ENCODE assay signal across 1 fruit fly cellular context in genomic region chr3L:12124975-12125374, dm6.
TF ChIP-seq lines count a peak whose summit lies in the region.

Gene yps, minus strand, starts transcription at chr3L:12125150.

TF ChIP-seq in whole organism, embryonic, 481 proteins besides CTCF, POLR2A, EP300 and RAD21 (continued from another document):
- peak; percentile 77 for TF ChIP-seq CG6689 (GFP tag; IDR thresholded peaks at IDR 0.05; lab: Robert Waterston, UW)
- peak; percentile 94 for TF ChIP-seq CG8089 (GFP tag; optimal IDR thresholded peaks at IDR 0.05; lab: Kevin White, UChicago)
- TF ChIP-seq ken (GFP tag; IDR thresholded peaks at IDR 0.05; lab: Robert Waterston, UW) = peak; percentile 91
- peak; percentile 56 for TF ChIP-seq wor (GFP tag; IDR thresholded peaks at IDR 0.05; lab: Robert Waterston, UW)
- peak; percentile 93 for TF ChIP-seq CG17359 (tag; optimal IDR thresholded peaks at IDR 0.05; lab: Kevin White, UChicago)
- peak; percentile 52; the same call in 2 of the 3 replicates for TF ChIP-seq row (GFP tag; IDR thresholded peaks at IDR 0.05; lab: Robert Waterston, UW)
- peak; percentile 80 for TF ChIP-seq Spps (tag; optimal IDR thresholded peaks at IDR 0.05; lab: Kevin White, UChicago)
- peak; percentile 99 for TF ChIP-seq mirr (GFP tag; optimal IDR thresholded peaks at IDR 0.05; lab: Kevin White, UChicago)
- TF ChIP-seq CG14860 (GFP tag; IDR thresholded peaks at IDR 0.05; lab: Robert Waterston, UW; ENCODE audit: partially characterized antibody) = 0 out of 3 replicates have a peak, but pooled peaks have one; percentile 44
- TF ChIP-seq Mad (GFP tag; optimal IDR thresholded peaks at IDR 0.05; lab: Kevin White, UChicago) = peak; percentile 94
- TF ChIP-seq CG6791 (GFP tag; IDR thresholded peaks at IDR 0.05; lab: Robert Waterston, UW; ENCODE audit: partially characterized antibody) = peak; percentile 81
- TF ChIP-seq aop (GFP tag; IDR thresholded peaks at IDR 0.05; lab: Robert Waterston, UW) = peak; percentile 42; the same call in 1 of the 2 replicates
- TF ChIP-seq HmgZ (tag; optimal IDR thresholded peaks at IDR 0.05; lab: Kevin White, UChicago) = peak; percentile 95
- TF ChIP-seq sug (tag; optimal IDR thresholded peaks at IDR 0.05; lab: Kevin White, UChicago) = peak; percentile 95
- TF ChIP-seq Fer3 (tag; optimal IDR thresholded peaks at IDR 0.05; lab: Kevin White, UChicago) = peak; percentile 95
- TF ChIP-seq Sry-β (GFP tag; optimal IDR thresholded peaks at IDR 0.05; lab: Kevin White, UChicago) = peak; percentile 74
- peak; percentile 66; the same call in 1 of the 2 replicates for TF ChIP-seq rib (GFP tag; IDR thresholded peaks at IDR 0.05; lab: Robert Waterston, UW)
- TF ChIP-seq Rx (GFP tag; IDR thresholded peaks at IDR 0.05; lab: Robert Waterston, UW) = peak; percentile 89; the same call in 1 of the 2 replicates
- peak; percentile 91 for TF ChIP-seq CG6683 (GFP tag; optimal IDR thresholded peaks at IDR 0.05; lab: Kevin White, UChicago)
- peak; percentile 85 for TF ChIP-seq Jarid2 (GFP tag; optimal IDR thresholded peaks at IDR 0.05; lab: Kevin White, UChicago)
- TF ChIP-seq Optix (GFP tag; IDR thresholded peaks at IDR 0.05; lab: Robert Waterston, UW) = peak; percentile 88
- peak; percentile 73; the same call in 2 of the 3 replicates for TF ChIP-seq z (GFP tag; IDR thresholded peaks at IDR 0.05; lab: Robert Waterston, UW)
- no peak for TF ChIP-seq sc (optimal IDR thresholded peaks at IDR 0.05; lab: Kevin White, UChicago)
- TF ChIP-seq sc (GFP tag; optimal IDR thresholded peaks at IDR 0.05; lab: Kevin White, UChicago) = peak; percentile 90
- no peak for TF ChIP-seq lov (optimal IDR thresholded peaks at IDR 0.05; lab: Kevin White, UChicago)
- peak; percentile 97 for TF ChIP-seq lov (GFP tag; IDR thresholded peaks at IDR 0.05; lab: Robert Waterston, UW)
- peak; percentile 96 for TF ChIP-seq NFAT (GFP tag; IDR thresholded peaks at IDR 0.05; lab: Robert Waterston, UW)
- TF ChIP-seq CG4730 (GFP tag; IDR thresholded peaks at IDR 0.05; lab: Robert Waterston, UW) = peak; percentile 69
- TF ChIP-seq CG11085 (GFP tag; IDR thresholded peaks at IDR 0.05; lab: Robert Waterston, UW) = peak; percentile 90
- TF ChIP-seq slp2 (GFP tag; optimal IDR thresholded peaks at IDR 0.05; lab: Kevin White, UChicago) = peak; percentile 93
- peak; percentile 80 for TF ChIP-seq bowl (GFP tag; IDR thresholded peaks at IDR 0.05; lab: Robert Waterston, UW)
- TF ChIP-seq nom (GFP tag; optimal IDR thresholded peaks at IDR 0.05; lab: Kevin White, UChicago) = peak; percentile 93
- TF ChIP-seq Mes4 (GFP tag; optimal IDR thresholded peaks at IDR 0.05; lab: Kevin White, UChicago) = peak; percentile 97
- peak; percentile 92 for TF ChIP-seq NK7.1 (GFP tag; optimal IDR thresholded peaks at IDR 0.05; lab: Kevin White, UChicago)
- TF ChIP-seq eve (GFP tag; optimal IDR thresholded peaks at IDR 0.05; lab: Kevin White, UChicago) = no peak
- TF ChIP-seq Hsf (GFP tag; optimal IDR thresholded peaks at IDR 0.05; lab: Kevin White, UChicago) = peak; percentile 90
- TF ChIP-seq CG9817 (tag; optimal IDR thresholded peaks at IDR 0.05; lab: Kevin White, UChicago) = peak; percentile 90
- TF ChIP-seq Adf1 (GFP tag; IDR thresholded peaks at IDR 0.05; lab: Robert Waterston, UW) = peak; percentile 73
- no peak for TF ChIP-seq Tbp (GFP tag; optimal IDR thresholded peaks at IDR 0.05; lab: Kevin White, UChicago)
- peak; percentile 95 for TF ChIP-seq pzg (GFP tag; optimal IDR thresholded peaks at IDR 0.05; lab: Kevin White, UChicago)
- no peak for TF ChIP-seq prd (optimal IDR thresholded peaks at IDR 0.05; lab: Kevin White, UChicago)
- TF ChIP-seq prd (GFP tag; IDR thresholded peaks at IDR 0.05; lab: Robert Waterston, UW) = peak; percentile 72; the same call in 2 of the 3 replicates
- TF ChIP-seq CG31365 (tag; optimal IDR thresholded peaks at IDR 0.05; lab: Kevin White, UChicago) = peak; percentile 90
- TF ChIP-seq CG15073 (GFP tag; optimal IDR thresholded peaks at IDR 0.05; lab: Kevin White, UChicago) = no peak
- peak; percentile 88 for TF ChIP-seq Bdp1 (GFP tag; optimal IDR thresholded peaks at IDR 0.05; lab: Kevin White, UChicago)
- TF ChIP-seq sisA (GFP tag; IDR thresholded peaks at IDR 0.05; lab: Robert Waterston, UW) = no peak; the same call in 1 of the 2 replicates
